Worm (Caenorhabditis elegans) whole organism, L2 larva: ENCODE data around the gene F10C1.8.

ENCODE experiments used
- R02D3.7 ChIP-seq: fragments of 150-350 bp; optimal IDR thresholded peaks from 2 replicates; lab custom pipeline; 2014; ENCODE audit warnings: missing biosample characterization, missing genetic modification characterization
- alr-1 ChIP-seq: fragments of 150-350 bp; optimal IDR thresholded peaks from 2 replicates; lab custom pipeline; 2014; ENCODE audit warnings: missing biosample characterization, missing genetic modification characterization
- ama-1 ChIP-seq: fragments of 150-350 bp; optimal IDR thresholded peaks from 2 replicates; lab custom pipeline; 2018; ENCODE audit warnings: inconsistent platforms
- blmp-1 ChIP-seq: sonication (generic microtip); optimal IDR thresholded peaks from 2 replicates; lab custom pipeline; 2017; ENCODE audit warnings: missing genetic modification characterization, mild to moderate bottlenecking, missing compliant biosample characterization, antibody characterized with exemption, moderate library complexity; ENCODE audit not compliant: insufficient read depth
- egl-27 ChIP-seq: sonication (generic microtip); optimal IDR thresholded peaks from 3 replicates; lab custom pipeline; 2017; ENCODE audit warnings: missing biosample characterization, missing genetic modification reagents, missing genetic modification characterization
- elt-3 ChIP-seq: sonication (generic microtip); optimal IDR thresholded peaks from 2 replicates; lab custom pipeline; 2017; ENCODE audit warnings: missing biosample characterization, missing genetic modification characterization
- fos-1 ChIP-seq: fragments of 150-350 bp; optimal IDR thresholded peaks from 2 replicates; lab custom pipeline; 2014; ENCODE audit warnings: missing biosample characterization, missing genetic modification characterization
- lsy-2 ChIP-seq, 2 experiments: fragments of 150-350 bp in 1 of 2; sonication (generic microtip) in 1 of 2; optimal IDR thresholded peaks; 2 replicates each; lab custom pipeline; 2014 to 2017; ENCODE audit warnings: missing biosample characterization in 2 of 2, missing genetic modification characterization in 2 of 2
- nhr-10 ChIP-seq: sonication (generic microtip); optimal IDR thresholded peaks from 2 replicates; lab custom pipeline; 2017; ENCODE audit warnings: missing biosample characterization, missing genetic modification characterization
- nhr-12 ChIP-seq: fragments of 150-350 bp; optimal IDR thresholded peaks from 2 replicates; lab custom pipeline; 2014; ENCODE audit warnings: missing biosample characterization, missing genetic modification characterization
- skn-1 ChIP-seq: sonication (generic microtip); optimal IDR thresholded peaks from 2 replicates; lab custom pipeline; 2017; ENCODE audit warnings: missing biosample characterization, missing genetic modification characterization
- snpc-4 ChIP-seq: fragments of 150-350 bp; optimal IDR thresholded peaks from 2 replicates; lab custom pipeline; 2014; ENCODE audit warnings: missing biosample characterization, missing genetic modification characterization
- zag-1 ChIP-seq: fragments of 150-350 bp; optimal IDR thresholded peaks from 2 replicates; lab custom pipeline; 2014; ENCODE audit warnings: missing biosample characterization, missing genetic modification characterization
- ztf-11 ChIP-seq: sonication (generic microtip); optimal IDR thresholded peaks from 2 replicates; lab custom pipeline; 2017; ENCODE audit warnings: missing biosample characterization, missing genetic modification characterization

DNA sequence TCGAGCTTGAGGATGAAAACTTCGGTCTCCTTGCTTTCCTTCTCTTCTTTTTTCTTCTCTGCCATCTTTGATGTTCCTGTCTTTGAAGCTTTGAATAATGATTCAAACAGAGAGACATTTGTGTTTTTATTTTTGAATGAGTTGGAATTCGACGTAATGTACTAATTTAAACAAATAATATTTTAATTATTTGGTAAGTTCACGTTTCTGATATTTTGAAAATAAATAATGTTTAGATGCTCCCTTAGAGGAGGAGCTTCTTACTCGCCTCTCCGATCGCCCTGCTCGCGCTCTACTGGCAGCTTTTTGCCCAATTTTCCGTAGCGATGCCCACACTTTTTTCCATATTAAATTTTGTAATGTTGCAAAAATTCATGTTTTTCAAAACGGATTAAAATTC lies 46.8 kb downstream of the F10C1.8 start, which contains the start of the genes K05F1.9 and K05F1.1:
- no peak for TF ChIP-seq elt-3 (tag; lab: Kevin White, UChicago)
- TF ChIP-seq ama-1, result no peak
- TF ChIP-seq nhr-10 (tag; lab: Kevin White, UChicago), result no peak
- TF ChIP-seq blmp-1, result no peak
- no peak for TF ChIP-seq nhr-12
- no peak for TF ChIP-seq snpc-4 (tag; lab: Kevin White, UChicago)
- TF ChIP-seq lsy-2 (tag; optimal IDR thresholded peaks at IDR 0.05; lab: Kevin White, UChicago), result no peak
- no peak for TF ChIP-seq alr-1 (tag; lab: Kevin White, UChicago)
- no peak for TF ChIP-seq ztf-11 (tag; lab: Kevin White, UChicago)
- no peak for TF ChIP-seq R02D3.7
- TF ChIP-seq egl-27 (tag; lab: Kevin White, UChicago), result no peak
- TF ChIP-seq fos-1, result no peak
- TF ChIP-seq zag-1, result no peak
- TF ChIP-seq skn-1 (tag; lab: Kevin White, UChicago), result no peak
